Fruit fly (Drosophila melanogaster): ENCODE measurements around the gene CG42502.

The CG42502 gene

DNA sequence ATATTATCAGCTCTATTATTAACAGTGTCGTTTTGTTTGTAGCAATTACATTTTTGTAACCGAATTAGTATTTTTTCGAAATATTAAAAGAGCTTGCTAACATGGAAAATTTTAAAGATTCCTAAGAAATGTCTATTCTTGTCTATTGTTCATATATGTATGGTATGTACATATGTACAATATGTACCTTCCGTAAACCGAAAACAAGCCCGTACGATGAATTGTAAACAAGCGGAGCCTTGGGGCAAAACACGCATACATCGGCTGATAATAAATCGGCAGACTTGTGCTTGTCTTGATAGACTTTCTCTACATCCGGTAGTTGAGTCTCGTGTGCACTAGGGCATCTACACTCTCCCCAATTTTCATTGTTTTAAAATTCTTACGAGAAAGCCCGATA lies 11.8 kb upstream of the CG42502 start (continued):
- TF ChIP-seq Tbp (GFP tag; optimal IDR thresholded peaks at IDR 0.05), result no peak
- no peak for TF ChIP-seq CG13894 (tag; optimal IDR thresholded peaks at IDR 0.05)
- no peak for TF ChIP-seq yki (optimal IDR thresholded peaks at IDR 0.05)
- TF ChIP-seq MTF-1 (GFP tag; optimal IDR thresholded peaks at IDR 0.05; ENCODE audit: borderline replicate concordance), result peak; percentile 86
- TF ChIP-seq CG11456 (GFP tag; IDR thresholded peaks at IDR 0.05), result no peak
- TF ChIP-seq CG4820 (GFP tag; optimal IDR thresholded peaks at IDR 0.05), result peak; percentile 24
- no peak for TF ChIP-seq CG16813 (GFP tag; IDR thresholded peaks at IDR 0.05; ENCODE audit: partially characterized antibody)
- TF ChIP-seq Dip3 (GFP tag; optimal IDR thresholded peaks at IDR 0.05), result no peak
- no peak for TF ChIP-seq HLH4C (GFP tag; IDR thresholded peaks at IDR 0.05; ENCODE audit: partially characterized antibody)
- no peak for TF ChIP-seq ssp (GFP tag; IDR thresholded peaks at IDR 0.05)
- TF ChIP-seq knrl (GFP tag; IDR thresholded peaks at IDR 0.05; ENCODE audit: partially characterized antibody), result no peak
- peak; percentile 44 for TF ChIP-seq CG10654 (GFP tag; optimal IDR thresholded peaks at IDR 0.05)
- peak; percentile 26 for TF ChIP-seq CG6683 (GFP tag; optimal IDR thresholded peaks at IDR 0.05)
- peak; percentile 57 for TF ChIP-seq nerfin-1 (tag; optimal IDR thresholded peaks at IDR 0.05)
- TF ChIP-seq Chrac-16 (GFP tag; optimal IDR thresholded peaks at IDR 0.05), result no peak
- peak; percentile 30; the same call in 1 of the 2 replicates for TF ChIP-seq ranshi (GFP tag; IDR thresholded peaks at IDR 0.05)
- TF ChIP-seq mld (GFP tag; IDR thresholded peaks at IDR 0.05; ENCODE audit: partially characterized antibody), result no peak
- no peak for TF ChIP-seq cato (GFP tag; optimal IDR thresholded peaks at IDR 0.05; ENCODE audit: borderline replicate concordance)
- TF ChIP-seq cad (GFP tag; optimal IDR thresholded peaks at IDR 0.05), result no peak
- TF ChIP-seq slbo (GFP tag; IDR thresholded peaks at IDR 0.05), result no peak
- no peak for TF ChIP-seq trh (GFP tag; optimal IDR thresholded peaks at IDR 0.05)
- no peak for TF ChIP-seq HmgD (GFP tag; optimal IDR thresholded peaks at IDR 0.05)
- peak; percentile 55 for TF ChIP-seq Sox100B (GFP tag; optimal IDR thresholded peaks at IDR 0.05)
- TF ChIP-seq PHDP (tag; optimal IDR thresholded peaks at IDR 0.05), result peak; percentile 41
- no peak for TF ChIP-seq vfl (GFP tag; optimal IDR thresholded peaks at IDR 0.05)
- TF ChIP-seq CG7357 (GFP tag; IDR thresholded peaks at IDR 0.05), result no peak
- peak in 1 of 2 experiments; percentile 14 for TF ChIP-seq insv (GFP tag; optimal IDR thresholded peaks at IDR 0.05)
- TF ChIP-seq peb (GFP tag; IDR thresholded peaks at IDR 0.05), result no peak
- TF ChIP-seq Atf3 (GFP tag; optimal IDR thresholded peaks at IDR 0.05), result no peak
- peak; percentile 47; the same call in 1 of the 3 replicates for TF ChIP-seq CG11093 (GFP tag; IDR thresholded peaks at IDR 0.05)
- TF ChIP-seq CG17328 (GFP tag; IDR thresholded peaks at IDR 0.05), result peak; percentile 32; the same call in 1 of the 2 replicates
- no peak for TF ChIP-seq cg (GFP tag; optimal IDR thresholded peaks at IDR 0.05)
- no peak for TF ChIP-seq CG2120 (GFP tag; optimal IDR thresholded peaks at IDR 0.05)
- no peak for TF ChIP-seq zen (tag; optimal IDR thresholded peaks at IDR 0.05)
- no peak for TF ChIP-seq trem (tag; optimal IDR thresholded peaks at IDR 0.05)
- 0 out of 3 replicates have a peak, but pooled peaks have one; percentile 45 for TF ChIP-seq z (GFP tag; IDR thresholded peaks at IDR 0.05)
- TF ChIP-seq prd (optimal IDR thresholded peaks at IDR 0.05), result no peak
- TF ChIP-seq prd (GFP tag; IDR thresholded peaks at IDR 0.05), result no peak
- TF ChIP-seq sna (GFP tag; IDR thresholded peaks at IDR 0.05; ENCODE audit: partially characterized antibody), result no peak
- TF ChIP-seq dmrt11E (tag; optimal IDR thresholded peaks at IDR 0.05), result peak; percentile 61
- TF ChIP-seq YL-1 (GFP tag; optimal IDR thresholded peaks at IDR 0.05), result no peak
- peak; percentile 91 for TF ChIP-seq CG7987 (GFP tag; optimal IDR thresholded peaks at IDR 0.05)
- no peak for TF ChIP-seq zf30C (GFP tag; optimal IDR thresholded peaks at IDR 0.05)
- TF ChIP-seq CG4617 (GFP tag; optimal IDR thresholded peaks at IDR 0.05; ENCODE audit: borderline replicate concordance), result no peak
- TF ChIP-seq ab (GFP tag; optimal IDR thresholded peaks at IDR 0.05), result no peak
- TF ChIP-seq Doc2 (GFP tag; IDR thresholded peaks at IDR 0.05), result no peak
- TF ChIP-seq E2f1 (GFP tag; IDR thresholded peaks at IDR 0.05), result peak; percentile 29; the same call in 1 of the 2 replicates
- peak; percentile 38 for TF ChIP-seq CG1603 (tag; optimal IDR thresholded peaks at IDR 0.05)
- TF ChIP-seq HLH54F (GFP tag; optimal IDR thresholded peaks at IDR 0.05), result no peak
- TF ChIP-seq Oli (tag; optimal IDR thresholded peaks at IDR 0.05), result peak; percentile 4
- no peak for TF ChIP-seq bowl (GFP tag; IDR thresholded peaks at IDR 0.05)
- peak; percentile 62; the same call in 1 of the 2 replicates for TF ChIP-seq CG1024 (GFP tag; IDR thresholded peaks at IDR 0.05)
